Fruit fly (Drosophila melanogaster) whole organism: ENCODE results near the gene Mob3.

Experiments used
- EcR ChIP-seq, 2 experiments: fragments of >200 bp; optimal IDR thresholded peaks; 2 replicates each; lab custom pipeline; 2017; ENCODE audit warnings: missing biosample characterization in 2 of 2, missing genetic modification characterization in 2 of 2, missing genetic modification reagents in 2 of 2
- usp ChIP-seq: fragments of >200 bp; optimal IDR thresholded peaks from 2 replicates; lab custom pipeline; 2017; ENCODE audit warnings: missing biosample characterization, missing genetic modification characterization, mixed read lengths

DNA sequence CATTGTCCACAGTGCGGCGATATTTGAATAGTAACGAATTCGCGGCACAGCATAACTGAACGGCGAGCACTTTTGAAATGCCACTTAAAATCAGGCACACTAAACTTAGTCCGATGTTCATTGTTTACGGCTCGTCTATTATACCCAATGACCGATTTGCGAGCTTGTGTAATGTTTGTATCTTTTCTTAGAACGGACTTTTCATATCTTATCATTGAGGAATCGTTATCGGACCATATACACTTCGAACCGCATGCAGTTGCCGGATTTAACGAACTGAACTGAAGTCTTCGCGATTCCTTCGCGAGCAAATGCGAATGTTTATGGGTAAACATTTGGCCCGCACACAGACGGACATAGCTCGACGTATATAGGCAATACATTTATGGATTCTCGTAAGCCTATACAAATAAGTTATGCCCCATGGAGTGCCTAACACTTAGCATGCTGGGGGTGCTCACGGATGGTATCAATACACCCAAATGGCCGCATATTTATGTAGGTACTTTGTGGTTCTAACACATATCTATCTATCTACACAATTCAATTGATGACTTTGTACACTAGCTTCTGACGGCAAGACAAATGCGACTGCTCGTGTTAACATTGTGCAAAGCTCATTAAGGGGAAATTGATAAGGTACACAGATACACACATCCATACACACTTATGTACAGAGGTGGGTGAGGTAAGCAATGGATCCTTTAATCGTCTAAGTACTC is 27.2 kb upstream of the Mob3 start, which contains the start of gene mthl15:
- TF ChIP-seq usp (GFP tag; lab: Kevin White, UChicago) = no peak
- TF ChIP-seq EcR (GFP tag; optimal IDR thresholded peaks at IDR 0.05; lab: Kevin White, UChicago) = no peak
